Worm (Caenorhabditis elegans): ENCODE results near the gene enu-3.2.
"Not testable (repeated sequence)": the region's sequence is repeated elsewhere in the genome, so short reads cannot be mapped to it uniquely, and the experiment has no call there.

The enu-3.2 gene

DNA sequence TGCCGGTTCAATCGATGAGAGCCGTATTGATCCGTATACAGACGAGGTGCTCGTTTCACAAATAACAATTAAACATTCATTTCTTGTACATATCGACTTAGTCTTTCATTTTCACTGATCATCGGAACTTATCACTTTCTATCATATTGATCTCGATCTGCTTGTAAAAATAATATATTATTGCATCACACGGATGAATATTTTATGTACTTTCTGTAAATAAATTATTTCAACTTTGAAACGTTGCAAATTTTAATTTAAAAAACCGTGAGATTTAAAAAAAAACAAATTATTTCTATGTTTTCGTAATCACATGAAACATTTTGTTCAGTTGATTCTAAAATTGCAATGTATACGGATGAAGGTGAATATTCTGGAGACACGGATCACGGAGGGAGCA is 42.4 kb downstream of the enu-3.2 start, which contains the start of gene twk-6:
Gene twk-6, plus strand, starts transcription at position 301 of the 400 bp plus-strand sequence.
- TF ChIP-seq ces-1 (GFP tag; optimal IDR thresholded peaks at IDR 0.05); flh-1 (GFP tag; optimal IDR thresholded peaks at IDR 0.05); mep-1 (tag; optimal IDR thresholded peaks at IDR 0.05): not testable (repeated sequence)

- TF ChIP-seq elt-3 (tag; optimal IDR thresholded peaks at IDR 0.05) (no peak), mab-5 (tag; optimal IDR thresholded peaks at IDR 0.05) (no peak), nhr-28 (tag; optimal IDR thresholded peaks at IDR 0.05) (no peak), mls-2 (tag; optimal IDR thresholded peaks at IDR 0.05) (no peak), nhr-12 (tag; optimal IDR thresholded peaks at IDR 0.05) (no peak), nhr-76 (tag; optimal IDR thresholded peaks at IDR 0.05) (no peak), zip-8 (tag; optimal IDR thresholded peaks at IDR 0.05) (no peak), drap-1 (GFP tag; optimal IDR thresholded peaks at IDR 0.05) (no peak), unc-120 (tag; optimal IDR thresholded peaks at IDR 0.05; ENCODE audit: poor library complexity, severe bottlenecking) (no peak)
These were observed 44.2 kb downstream of the enu-3.2 start for ce11 chrIII:4740820-4741219.

DNA sequence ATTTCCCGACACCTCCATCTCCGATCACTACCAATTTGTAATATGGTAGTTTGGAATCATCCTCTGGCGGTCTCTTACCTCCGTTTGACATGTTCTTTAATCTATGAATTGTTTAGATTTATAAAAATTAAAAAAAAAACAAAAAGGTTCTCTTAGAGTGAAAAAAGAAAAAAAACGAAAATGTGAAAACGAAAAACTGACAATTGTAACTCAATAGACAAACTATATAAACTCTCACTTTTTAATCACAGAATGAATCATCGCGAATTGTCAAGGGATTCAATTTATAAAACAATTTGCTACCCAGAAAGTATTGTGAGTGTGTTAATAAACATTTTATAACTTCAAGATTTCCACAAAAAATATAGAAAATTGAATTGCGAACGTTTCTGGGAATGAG is 45.1 kb downstream of the enu-3.2 start, which contains the start of gene ras-2:
Gene ras-2, minus strand, starts transcription at position 101 of the 400 bp plus-strand sequence.
- TF ChIP-seq sptf-1 (tag; optimal IDR thresholded peaks at IDR 0.05) (no peak), hlh-1 (tag; optimal IDR thresholded peaks at IDR 0.05) (no peak), snpc-4 (tag; optimal IDR thresholded peaks at IDR 0.05) (no peak), pha-4 (tag; optimal IDR thresholded peaks at IDR 0.05) (no peak), nhr-2 (tag; optimal IDR thresholded peaks at IDR 0.05) (no peak), mab-5 (tag; optimal IDR thresholded peaks at IDR 0.05) (no peak), unc-62 (GFP tag; optimal IDR thresholded peaks at IDR 0.05) (no peak), nhr-76 (tag; optimal IDR thresholded peaks at IDR 0.05) (no peak), unc-120 (tag; optimal IDR thresholded peaks at IDR 0.05; ENCODE audit: poor library complexity, severe bottlenecking) (no peak), nhr-28 (tag; optimal IDR thresholded peaks at IDR 0.05) (no peak), nhr-237 (tag; optimal IDR thresholded peaks at IDR 0.05) (no peak), cnd-1 (tag; optimal IDR thresholded peaks at IDR 0.05) (no peak), elt-1 (tag; optimal IDR thresholded peaks at IDR 0.05; ENCODE audit: borderline replicate concordance, insufficient read depth) (no peak), lin-13 (tag; optimal IDR thresholded peaks at IDR 0.05) (no peak), nhr-12 (tag; optimal IDR thresholded peaks at IDR 0.05) (no peak), ztf-11 (tag; optimal IDR thresholded peaks at IDR 0.05) (no peak), blmp-1 (tag; optimal IDR thresholded peaks at IDR 0.05) (no peak), zip-8 (tag; optimal IDR thresholded peaks at IDR 0.05) (no peak), ceh-39 (tag; optimal IDR thresholded peaks at IDR 0.05) (no peak)

DNA sequence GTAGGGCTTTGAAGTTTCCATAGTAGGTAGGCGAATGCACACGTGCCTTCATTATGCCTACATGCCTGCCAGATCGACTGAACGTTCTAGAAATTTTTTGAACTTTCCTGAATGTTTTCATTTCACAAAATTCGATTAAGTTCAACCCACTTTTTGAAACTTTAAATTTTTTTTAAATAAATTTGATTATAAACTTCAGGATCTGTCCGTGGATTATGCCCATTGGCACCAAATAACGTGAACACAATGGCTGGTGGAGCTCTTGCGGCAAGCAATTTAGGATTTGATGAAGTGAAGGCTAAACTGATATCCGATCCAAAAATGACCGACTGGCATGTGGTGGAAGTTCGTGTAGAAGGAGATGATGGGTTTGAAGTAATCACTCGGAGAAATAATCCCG is 49.6 kb downstream of the enu-3.2 start, which contains the start of gene F17C8.7:
Gene F17C8.7, plus strand, starts transcription at position 301 of the 400 bp plus-strand sequence.
- TF ChIP-seq elt-1 (tag; optimal IDR thresholded peaks at IDR 0.05; ENCODE audit: borderline replicate concordance, insufficient read depth) (no peak), snpc-4 (tag; optimal IDR thresholded peaks at IDR 0.05) (no peak), blmp-1 (tag; optimal IDR thresholded peaks at IDR 0.05) (no peak), pha-4 (tag; optimal IDR thresholded peaks at IDR 0.05) (no peak), ceh-43 (GFP tag; optimal IDR thresholded peaks at IDR 0.05) (no peak), ham-2 (GFP tag; optimal IDR thresholded peaks at IDR 0.05) (no peak), lin-13 (tag; optimal IDR thresholded peaks at IDR 0.05) (no peak), M03D4.4 (tag; optimal IDR thresholded peaks at IDR 0.05) (no peak), hlh-1 (tag; optimal IDR thresholded peaks at IDR 0.05) (no peak), nhr-12 (tag; optimal IDR thresholded peaks at IDR 0.05) (no peak), nhr-237 (tag; optimal IDR thresholded peaks at IDR 0.05) (no peak), ceh-39 (tag; optimal IDR thresholded peaks at IDR 0.05) (no peak), unc-39 (tag; optimal IDR thresholded peaks at IDR 0.05) (no peak), tbx-8 (GFP tag; optimal IDR thresholded peaks at IDR 0.05) (no peak)

- TF ChIP-seq unc-120 (tag; optimal IDR thresholded peaks at IDR 0.05; ENCODE audit: poor library complexity, severe bottlenecking) (no peak), cnd-1 (tag; optimal IDR thresholded peaks at IDR 0.05) (no peak), lin-32 (GFP tag; optimal IDR thresholded peaks at IDR 0.05) (no peak), M03D4.4 (tag; optimal IDR thresholded peaks at IDR 0.05) (no peak), sptf-1 (tag; optimal IDR thresholded peaks at IDR 0.05) (no peak), drap-1 (GFP tag; optimal IDR thresholded peaks at IDR 0.05) (no peak), nhr-28 (tag; optimal IDR thresholded peaks at IDR 0.05) (no peak), lsy-2 (tag; optimal IDR thresholded peaks at IDR 0.05) (no peak), mab-5 (tag; optimal IDR thresholded peaks at IDR 0.05) (no peak), tbx-8 (GFP tag; optimal IDR thresholded peaks at IDR 0.05) (no peak), mep-1 (tag; optimal IDR thresholded peaks at IDR 0.05) (no peak), lin-13 (tag; optimal IDR thresholded peaks at IDR 0.05) (no peak), nhr-12 (tag; optimal IDR thresholded peaks at IDR 0.05) (no peak), ces-1 (GFP tag; optimal IDR thresholded peaks at IDR 0.05) (no peak), mls-2 (tag; optimal IDR thresholded peaks at IDR 0.05) (no peak), sem-2 (GFP tag; optimal IDR thresholded peaks at IDR 0.05) (no peak), hlh-1 (tag; optimal IDR thresholded peaks at IDR 0.05) (no peak), ceh-39 (tag; optimal IDR thresholded peaks at IDR 0.05) (no peak)
These were observed 51.0 kb downstream of the enu-3.2 start, which contains the start of gene F17C8.9 for ce11 chrIII:4734056-4734455. Gene F17C8.9 (plus strand): TSS chrIII:4734356.

All from whole organism, mixed stage, embryonic.